Worm (Caenorhabditis elegans): Measurements from ENCODE around the gene C17H12.5.

C17H12.5 gene

DNA sequence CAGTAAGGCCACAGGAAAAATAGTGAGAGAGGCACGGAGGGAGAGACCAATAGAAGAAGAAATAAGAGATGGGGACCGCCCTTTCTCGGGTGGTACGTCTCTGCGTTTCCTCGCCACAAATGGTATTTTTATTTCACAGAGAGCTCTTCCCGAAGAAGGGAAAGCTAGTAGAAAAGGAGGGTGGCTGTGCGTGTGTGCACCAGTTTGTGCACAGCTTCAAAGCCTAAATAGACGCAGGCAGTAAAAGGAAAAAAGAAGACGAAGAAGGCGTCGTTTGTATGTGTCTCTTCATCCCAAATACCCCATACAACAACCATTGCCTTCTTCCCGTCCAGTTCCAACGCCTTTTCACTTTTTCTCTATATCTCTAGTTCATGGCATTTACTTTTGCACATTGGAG is 7.7 kb downstream of the C17H12.5 start:
- no peak for TF ChIP-seq unc-62 (GFP tag; optimal IDR thresholded peaks at IDR 0.05)

- TF ChIP-seq unc-62 (GFP tag; optimal IDR thresholded peaks at IDR 0.05) = no peak
Observed at ce11 chrIV:6806475-6807063, 10.9 kb downstream of the C17H12.5 start, which contains the start of gene C17H12.10. Gene C17H12.10, plus strand, starts transcription at chrIV:6806799.

- TF ChIP-seq unc-62 (GFP tag; optimal IDR thresholded peaks at IDR 0.05) = no peak
Observed at ce11 chrIV:6804815-6805214, 12.6 kb downstream of the C17H12.5 start, which contains the start of gene C17H12.37. Gene C17H12.37, plus strand, starts transcription at chrIV:6805115.

DNA sequence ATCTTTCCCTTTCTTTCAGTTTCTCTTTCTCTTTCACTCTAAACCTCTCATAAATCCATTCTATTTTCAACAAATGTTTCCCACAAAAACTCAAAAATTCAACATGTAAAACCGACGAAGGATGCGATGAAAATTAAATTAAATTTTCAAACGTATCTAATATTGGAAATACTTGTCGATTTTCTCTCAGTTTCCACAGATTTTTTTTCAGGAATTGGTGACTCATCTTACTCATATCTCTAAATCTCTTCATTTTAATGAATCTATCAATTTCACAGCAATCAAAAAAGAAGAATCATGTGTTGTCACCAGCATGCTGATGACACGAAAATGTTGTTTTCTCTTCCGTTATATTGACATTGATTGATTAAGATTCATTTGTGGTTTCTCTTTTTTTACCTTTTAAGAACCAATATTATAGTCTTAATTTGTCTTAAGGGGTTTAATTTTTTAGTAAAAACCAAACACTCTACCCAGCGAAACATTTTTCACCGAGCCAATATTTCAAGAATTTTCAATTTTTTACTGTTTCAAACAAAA is 13.6 kb downstream of the C17H12.5 start:
- no peak for TF ChIP-seq unc-62 (GFP tag; optimal IDR thresholded peaks at IDR 0.05)

ce11 chrIV:6803294-6803693 is 14.2 kb downstream of the C17H12.5 start:
- TF ChIP-seq unc-62 (GFP tag; optimal IDR thresholded peaks at IDR 0.05) = no peak

ce11 chrIV:6802132-6802531 is 15.3 kb downstream of the C17H12.5 start, which contains the start of the genes cest-4 and C17H12.11:
Gene cest-4, minus strand, starts transcription at chrIV:6802337.
Gene C17H12.11, plus strand, starts transcription at chrIV:6802387.
- no peak for TF ChIP-seq unc-62 (GFP tag; optimal IDR thresholded peaks at IDR 0.05)

DNA sequence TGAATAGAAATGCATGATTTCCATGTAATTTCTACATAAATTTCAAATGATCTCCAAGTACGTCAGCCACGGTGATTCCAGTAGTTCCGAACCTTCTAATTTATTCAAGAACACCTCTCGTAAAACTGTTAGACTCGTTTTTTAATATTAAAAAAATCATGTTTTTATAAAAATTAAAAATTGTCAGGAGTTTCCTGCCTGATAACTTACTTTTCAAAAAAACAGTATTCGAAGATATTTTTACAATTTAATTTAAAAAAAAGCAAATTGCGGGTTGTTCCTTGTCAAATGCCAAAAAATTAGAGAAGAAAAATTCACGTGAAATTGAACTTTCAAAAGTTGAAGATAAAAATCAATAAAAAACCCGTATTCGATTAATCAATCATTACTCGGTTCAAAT is 21.9 kb downstream of the C17H12.5 start, which contains the start of the genes C17H12.3 and C17H12.12:
C17H12.3 (minus strand) TSS at position 101 of the 400 bp plus-strand sequence.
C17H12.12 (plus strand) TSS at position 396 of the 400 bp plus-strand sequence.
- TF ChIP-seq unc-62 (GFP tag; optimal IDR thresholded peaks at IDR 0.05) = no peak

- TF ChIP-seq unc-62 (GFP tag; optimal IDR thresholded peaks at IDR 0.05) = no peak
Observed at ce11 chrIV:6793310-6793966, 24.0 kb downstream of the C17H12.5 start.

DNA sequence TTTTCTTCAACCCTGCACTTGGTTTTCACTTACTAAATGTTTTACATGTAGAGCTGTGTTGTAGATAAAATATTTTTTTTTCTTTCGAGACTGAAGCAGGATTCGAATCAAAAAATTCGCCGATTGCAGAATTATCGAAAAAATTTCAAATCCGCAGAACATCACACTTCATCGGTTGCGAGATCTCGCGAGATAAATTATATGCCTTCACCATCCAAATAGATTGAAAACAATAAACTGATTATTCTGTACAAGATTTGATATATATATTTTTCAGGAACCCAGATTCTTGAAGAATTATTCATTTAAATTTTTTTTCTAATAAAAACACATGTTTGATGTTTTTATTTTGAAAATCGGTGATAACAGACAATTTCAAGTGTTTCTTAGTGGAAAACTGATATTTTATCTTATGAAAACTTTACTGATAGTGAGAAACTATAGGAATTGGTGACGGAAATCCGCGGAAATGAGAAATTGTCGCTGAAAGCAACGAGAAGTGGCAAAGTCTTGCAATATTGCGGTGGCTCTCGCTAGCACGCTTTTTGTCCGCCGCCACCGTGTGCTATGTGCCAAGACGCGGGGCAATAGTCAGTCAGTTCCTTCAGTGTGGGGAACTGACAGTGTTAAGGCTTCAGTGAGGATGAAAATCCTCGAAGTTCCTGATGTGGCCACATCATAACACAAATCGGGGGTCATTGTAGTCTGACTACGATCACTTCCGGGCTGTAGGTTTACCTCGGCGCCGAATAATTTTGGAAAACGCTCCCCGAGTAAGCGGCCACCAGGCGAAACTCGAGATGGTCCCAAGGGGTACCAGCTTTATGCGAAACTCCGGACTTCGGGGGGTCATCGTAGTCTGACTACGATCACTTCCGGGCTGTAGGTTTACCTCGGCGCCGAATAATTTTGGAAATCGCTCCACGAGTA is 24.8 kb downstream of the C17H12.5 start:
- no peak for TF ChIP-seq unc-62 (GFP tag; optimal IDR thresholded peaks at IDR 0.05)

- peak; percentile 34 for TF ChIP-seq unc-62 (GFP tag; optimal IDR thresholded peaks at IDR 0.05)
Observed at ce11 chrIV:6790438-6791124, 26.9 kb downstream of the C17H12.5 start, which contains the start of the genes C17H12.2 and vha-8. Gene C17H12.2, minus strand, starts transcription at chrIV:6790488. Gene vha-8, plus strand, starts transcription at chrIV:6791074.

DNA sequence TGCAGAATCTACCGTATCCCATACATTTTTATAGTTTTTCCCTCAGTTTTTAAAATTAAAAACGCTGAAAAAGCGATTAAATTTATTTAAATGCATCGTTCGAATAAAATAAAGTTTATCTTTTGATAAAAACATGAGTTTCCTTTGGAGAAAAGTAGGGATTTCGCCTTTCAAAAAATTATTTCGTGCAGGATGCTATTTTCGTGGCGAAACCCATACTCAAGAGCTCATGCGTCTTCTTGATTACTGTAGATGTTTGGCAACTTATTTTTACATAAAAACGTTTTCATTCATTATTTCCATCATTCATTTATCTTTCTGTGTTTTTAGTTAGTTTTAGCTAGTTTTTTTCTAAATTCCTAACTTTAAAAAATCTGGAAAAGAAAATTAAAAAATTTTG is 27.5 kb downstream of the C17H12.5 start:
- no peak for TF ChIP-seq unc-62 (GFP tag; optimal IDR thresholded peaks at IDR 0.05)

- TF ChIP-seq unc-62 (GFP tag; optimal IDR thresholded peaks at IDR 0.05) = no peak
Observed at ce11 chrIV:6785873-6786272, 31.6 kb downstream of the C17H12.5 start.

DNA sequence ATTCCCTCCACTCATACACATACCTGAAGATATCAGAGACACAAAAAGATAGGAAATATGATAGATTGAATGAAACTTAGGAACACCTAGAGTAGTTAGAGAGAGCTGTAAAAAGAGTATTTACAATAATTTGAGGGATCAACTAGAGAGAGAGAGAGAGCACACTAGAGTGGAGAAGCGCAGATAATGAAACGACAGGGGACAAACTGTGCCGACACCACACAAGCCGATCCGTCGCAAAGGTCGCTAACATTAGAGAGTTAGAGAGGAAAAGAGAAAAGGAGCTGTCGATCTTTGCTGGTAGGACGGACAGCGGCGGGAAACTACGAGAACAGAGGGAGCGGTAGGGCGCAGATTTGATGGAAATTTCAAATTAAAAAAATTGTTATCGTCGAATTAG is 32.3 kb downstream of the C17H12.5 start, which contains the start of gene dyci-1:
dyci-1 (minus strand) TSS at position 122 of the 400 bp plus-strand sequence.
- no peak for TF ChIP-seq unc-62 (GFP tag; optimal IDR thresholded peaks at IDR 0.05)

- TF ChIP-seq unc-62 (GFP tag; optimal IDR thresholded peaks at IDR 0.05) = no peak
Observed at ce11 chrIV:6777156-6777555, 40.3 kb downstream of the C17H12.5 start.

- no peak for TF ChIP-seq unc-62 (GFP tag; optimal IDR thresholded peaks at IDR 0.05)
Observed at ce11 chrIV:6771556-6771955, 45.9 kb downstream of the C17H12.5 start.

Data from whole organism, dauer.